Worm (Caenorhabditis elegans) whole organism, L1 larva: ENCODE data around the gene col-93.

ENCODE experiments used
- ces-1 ChIP-seq: fragments of 150-350 bp; optimal IDR thresholded peaks from 2 replicates; lab custom pipeline; 2014; ENCODE audit warnings: missing biosample characterization, missing genetic modification reagents, missing genetic modification characterization
- nhr-11 ChIP-seq: fragments of 150-350 bp; optimal IDR thresholded peaks from 2 replicates; lab custom pipeline; 2014; ENCODE audit warnings: missing biosample characterization, missing genetic modification characterization
- nhr-76 ChIP-seq: sonication (generic microtip); optimal IDR thresholded peaks from 2 replicates; lab custom pipeline; 2017; ENCODE audit warnings: missing biosample characterization, missing genetic modification characterization
- unc-62 ChIP-seq: fragments of 150-350 bp; optimal IDR thresholded peaks from 2 replicates; lab custom pipeline; 2014; ENCODE audit warnings: missing biosample characterization, missing genetic modification reagents, missing genetic modification characterization
- zag-1 ChIP-seq: fragments of 150-350 bp; optimal IDR thresholded peaks from 2 replicates; lab custom pipeline; 2014; ENCODE audit warnings: missing biosample characterization, missing genetic modification characterization
- zip-4 ChIP-seq: fragments of 200-800 bp; sonication (Bioruptor generic); optimal IDR thresholded peaks from 2 replicates; lab custom pipeline; 2018; ENCODE audit warnings: mild to moderate bottlenecking, missing genetic modification characterization, moderate library complexity, missing compliant biosample characterization
- ztf-4 ChIP-seq: fragments of 150-350 bp; optimal IDR thresholded peaks from 2 replicates; lab custom pipeline; 2014; ENCODE audit warnings: missing biosample characterization, missing genetic modification characterization

- TF ChIP-seq zip-4 (GFP tag; lab: Kevin White, UChicago) (no peak), ces-1 (GFP tag; lab: Kevin White, UChicago) (no peak), zag-1 (tag; lab: Kevin White, UChicago) (no peak), ztf-4 (no peak), nhr-11 (no peak), nhr-76 (tag; lab: Kevin White, UChicago) (no peak), unc-62 (GFP tag; lab: Kevin White, UChicago) (no peak)
These were observed 39.7 kb upstream of the col-93 start for ce11 chrIII:11025138-11025537.
